Worm (Caenorhabditis elegans): Measurements from ENCODE around the gene mcd-1.

- TF ChIP-seq aly-2 (tag; optimal IDR thresholded peaks at IDR 0.05) (no peak), pha-4 (tag; optimal IDR thresholded peaks at IDR 0.05) (no peak), elt-2 (tag; optimal IDR thresholded peaks at IDR 0.05) (no peak), fkh-10 (GFP tag; optimal IDR thresholded peaks at IDR 0.05) (no peak), lin-15B (tag; optimal IDR thresholded peaks at IDR 0.05) (no peak), ztf-4 (tag; optimal IDR thresholded peaks at IDR 0.05) (no peak), ama-1 (optimal IDR thresholded peaks at IDR 0.05) (no peak), elt-3 (tag; optimal IDR thresholded peaks at IDR 0.05) (no peak), fos-1 (tag; optimal IDR thresholded peaks at IDR 0.05) (no peak), nhr-25 (tag; optimal IDR thresholded peaks at IDR 0.05) (no peak)
Measured at ce11 chrII:13877994-13878393, 10.3 kb upstream of the mcd-1 start.

Data from whole organism, L3 larva.